Worm (Caenorhabditis elegans) whole organism, young adult: ENCODE data around the gene npr-12.

ENCODE experiments used
- ama-1 ChIP-seq, 3 experiments: fragments of 150-350 bp in 1 of 3; sonication (generic microtip) in 2 of 3; optimal IDR thresholded peaks; 2 replicates each; lab custom pipeline; 2014 to 2018; ENCODE audit warnings: missing biosample characterization in 2 of 3, missing genetic modification characterization in 2 of 3, missing genetic modification reagents in 2 of 3
- cebp-2 ChIP-seq: fragments of 200-800 bp; sonication (Bioruptor generic); IDR thresholded peaks from 2 replicates; pipeline ENCODE4 v1.3.6; 2022; ENCODE audit warnings: missing genetic modification characterization, missing compliant biosample characterization
- efl-1 ChIP-seq: fragments of 150-350 bp; optimal IDR thresholded peaks from 2 replicates; lab custom pipeline; 2014; ENCODE audit warnings: missing biosample characterization, missing genetic modification reagents, missing genetic modification characterization
- hmg-20 ChIP-seq: fragments of 200-800 bp; sonication (Bioruptor generic); IDR thresholded peaks from 2 replicates; pipeline ENCODE4 v1.3.6; 2022; ENCODE audit warnings: missing genetic modification reagents, missing genetic modification characterization, missing compliant biosample characterization
- lin-26 ChIP-seq: fragments of 200-800 bp; sonication (Bioruptor generic); IDR thresholded peaks from 2 replicates; pipeline ENCODE4 v1.3.6; 2022; ENCODE audit warnings: missing genetic modification reagents, missing genetic modification characterization, missing compliant biosample characterization
- unc-130 ChIP-seq: sonication (generic microtip); optimal IDR thresholded peaks from 2 replicates; lab custom pipeline; 2016; ENCODE audit warnings: missing genetic modification reagents, missing genetic modification characterization, missing compliant biosample characterization

DNA sequence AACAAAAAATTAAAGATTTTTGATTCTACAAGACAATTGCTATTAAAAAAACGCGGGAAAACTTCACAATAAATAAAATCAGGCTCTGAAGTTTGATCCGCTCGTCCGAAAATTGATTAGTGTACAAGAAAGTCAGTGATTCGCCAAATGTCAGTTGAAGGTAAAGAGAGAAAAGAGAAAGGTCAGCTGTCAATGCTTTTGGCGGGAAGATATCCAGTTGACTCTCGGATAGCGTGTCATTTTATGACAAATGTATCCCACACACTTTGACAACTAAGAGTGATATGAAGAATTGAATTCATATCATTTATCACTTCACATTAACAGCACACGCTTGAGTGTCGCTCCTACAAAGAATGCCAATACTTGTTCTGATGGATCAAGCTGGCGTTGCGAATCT lies 9.4 kb upstream of the npr-12 start:
- TF ChIP-seq ama-1 (optimal IDR thresholded peaks at IDR 0.05; lab: Kevin White, UChicago) = no peak
- no peak for TF ChIP-seq ama-1 (GFP tag; optimal IDR thresholded peaks at IDR 0.05; lab: Kevin White, UChicago)
- TF ChIP-seq lin-26 (GFP tag; lab: Robert Waterston, UW) = no peak
- no peak for TF ChIP-seq cebp-2 (GFP tag; lab: Robert Waterston, UW)
- TF ChIP-seq unc-130 (GFP tag; lab: Kevin White, UChicago) = no peak
- TF ChIP-seq efl-1 = no peak
- no peak for TF ChIP-seq hmg-20 (GFP tag; lab: Robert Waterston, UW)
